Fruit fly (Drosophila melanogaster): Measurements from ENCODE around the gene OdsH.

dm6 chrX:17834754-17835153, 43.9 kb downstream of the OdsH start:
- TF ChIP-seq Hr78 (GFP tag; optimal IDR thresholded peaks at IDR 0.05) (no peak), hbn (GFP tag; IDR thresholded peaks at IDR 0.05; ENCODE audit: partially characterized antibody) (no peak), Aef1 (GFP tag; IDR thresholded peaks at IDR 0.05) (no peak), CG16813 (GFP tag; IDR thresholded peaks at IDR 0.05; ENCODE audit: partially characterized antibody) (no peak), pan (optimal IDR thresholded peaks at IDR 0.05) (no peak), pan (GFP tag; optimal IDR thresholded peaks at IDR 0.05 in 1 of 2, IDR thresholded peaks at IDR 0.05 in 1 of 2) (no peak), nau (GFP tag; optimal IDR thresholded peaks at IDR 0.05) (no peak), CG10321 (GFP tag; IDR thresholded peaks at IDR 0.05) (no peak), CG17568 (GFP tag; optimal IDR thresholded peaks at IDR 0.05) (no peak), amos (GFP tag; IDR thresholded peaks at IDR 0.05; ENCODE audit: partially characterized antibody) (no peak), zen2 (GFP tag; IDR thresholded peaks at IDR 0.05; ENCODE audit: partially characterized antibody) (no peak), CG12104 (GFP tag; optimal IDR thresholded peaks at IDR 0.05) (no peak), tll (GFP tag; optimal IDR thresholded peaks at IDR 0.05) (no peak)
